Worm (Caenorhabditis elegans) whole organism, late embryonic: ENCODE measurements around the gene C35A5.5.

Experiments used
- C38D4.7 ChIP-seq: fragments of 200-800 bp; sonication (Bioruptor generic); optimal IDR thresholded peaks from 2 replicates; lab custom pipeline; 2018; ENCODE audit warnings: mild to moderate bottlenecking, missing genetic modification characterization, moderate library complexity, missing compliant biosample characterization
- dve-1 ChIP-seq: sonication (generic microtip); optimal IDR thresholded peaks from 2 replicates; lab custom pipeline; 2017; ENCODE audit warnings: antibody characterized with exemption, mild to moderate bottlenecking, missing genetic modification characterization, missing compliant biosample characterization
- fkh-10 ChIP-seq: fragments of 150-350 bp; optimal IDR thresholded peaks from 2 replicates; lab custom pipeline; 2014; ENCODE audit warnings: missing biosample characterization, missing genetic modification reagents, missing genetic modification characterization
- fkh-6 ChIP-seq: sonication (generic microtip); optimal IDR thresholded peaks from 2 replicates; lab custom pipeline; 2016; ENCODE audit warnings: missing genetic modification characterization, missing compliant biosample characterization
- nhr-11 ChIP-seq: fragments of 150-350 bp; optimal IDR thresholded peaks from 2 replicates; lab custom pipeline; 2014; ENCODE audit warnings: missing biosample characterization, missing genetic modification characterization
- pha-4 ChIP-seq: fragments of 150-350 bp; optimal IDR thresholded peaks from 2 replicates; lab custom pipeline; 2018; ENCODE audit warnings: missing biosample characterization, missing genetic modification reagents, missing genetic modification characterization
- pqm-1 ChIP-seq: sonication (generic microtip); optimal IDR thresholded peaks from 2 replicates; lab custom pipeline; 2016; ENCODE audit warnings: missing genetic modification characterization, missing compliant biosample characterization
- tbx-2 ChIP-seq: sonication (generic microtip); optimal IDR thresholded peaks from 2 replicates; lab custom pipeline; 2016; ENCODE audit warnings: missing genetic modification characterization, missing compliant biosample characterization
- tbx-7 ChIP-seq: sonication (generic microtip); optimal IDR thresholded peaks from 2 replicates; lab custom pipeline; 2016; ENCODE audit warnings: missing genotype, missing genetic modification characterization, missing compliant biosample characterization
- unc-3 ChIP-seq, 2 experiments: fragments of 200-800 bp in 1 of 2; sonication (Bioruptor generic) in 1 of 2; sonication (generic microtip) in 1 of 2; conservative IDR thresholded peaks in 1 of 2; optimal IDR thresholded peaks in 1 of 2; 2 replicates each; pipeline versions ENCODE4 v1.3.6 to Lab custom; 2016 to 2022; ENCODE audit warnings: missing compliant biosample characterization in 2 of 2, missing genetic modification characterization in 2 of 2, missing genetic modification reagents in 1 of 2

ce11 chrV:10483995-10484394 lies 21.7 kb upstream of the C35A5.5 start:
- TF ChIP-seq pqm-1 (no peak), unc-3 (GFP tag; conservative IDR thresholded peaks at IDR 0.05; lab: Robert Waterston, UW) (no peak), unc-3 (tag; optimal IDR thresholded peaks at IDR 0.05; lab: Kevin White, UChicago) (no peak), C38D4.7 (GFP tag; lab: Kevin White, UChicago) (no peak), tbx-7 (tag; lab: Kevin White, UChicago) (no peak), fkh-10 (GFP tag; lab: Kevin White, UChicago) (no peak), nhr-11 (tag; lab: Kevin White, UChicago) (no peak), dve-1 (no peak), tbx-2 (tag; lab: Kevin White, UChicago) (no peak), fkh-6 (tag; lab: Kevin White, UChicago) (no peak), pha-4 (no peak)
